Fruit fly (Drosophila melanogaster): Measurements from ENCODE around the gene CG10949.
A peak's percentile ranks its signal among the peaks of the same experiment; 100 is the strongest.

The CG10949 gene

DNA sequence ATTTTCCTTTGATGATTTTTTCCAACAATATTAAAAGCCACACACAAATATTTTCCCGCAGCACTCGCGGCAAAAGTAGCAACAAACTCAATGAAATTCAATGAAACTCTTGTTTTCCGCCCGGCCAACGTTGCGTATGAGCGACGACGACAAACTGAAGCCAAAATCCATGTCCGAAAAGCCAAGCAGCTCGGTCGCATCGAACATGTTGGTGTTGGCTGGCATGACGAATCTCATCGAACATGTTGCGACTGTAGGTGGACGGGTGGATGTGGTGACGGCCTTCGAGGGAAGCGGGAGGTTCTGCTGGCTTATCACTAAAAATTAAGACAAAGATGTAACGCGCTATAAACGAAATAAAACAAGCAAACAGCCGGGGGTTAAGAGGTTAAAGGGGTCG is 17.5 kb downstream of the CG10949 start (continued):
- TF ChIP-seq Mrtf (GFP tag; IDR thresholded peaks at IDR 0.05) (no peak), CG3065 (GFP tag; optimal IDR thresholded peaks at IDR 0.05) (no peak), CG4854 (GFP tag; optimal IDR thresholded peaks at IDR 0.05) (no peak), HLH54F (GFP tag; optimal IDR thresholded peaks at IDR 0.05) (no peak), CG2120 (GFP tag; optimal IDR thresholded peaks at IDR 0.05) (peak; percentile 2), CG7987 (GFP tag; optimal IDR thresholded peaks at IDR 0.05) (no peak), zen2 (GFP tag; IDR thresholded peaks at IDR 0.05; ENCODE audit: partially characterized antibody) (no peak), ftz-f1 (GFP tag; optimal IDR thresholded peaks at IDR 0.05) (peak; percentile 75), Tbp (GFP tag; optimal IDR thresholded peaks at IDR 0.05) (no peak), Poxn (GFP tag; IDR thresholded peaks at IDR 0.05) (no peak), aop (GFP tag; IDR thresholded peaks at IDR 0.05) (no peak), sna (GFP tag; IDR thresholded peaks at IDR 0.05; ENCODE audit: partially characterized antibody) (no peak), NC2β (GFP tag; optimal IDR thresholded peaks at IDR 0.05) (no peak), CG11247 (GFP tag; IDR thresholded peaks at IDR 0.05) (no peak), HmgZ (tag; optimal IDR thresholded peaks at IDR 0.05) (no peak), CG6683 (GFP tag; optimal IDR thresholded peaks at IDR 0.05) (no peak), CG6654 (GFP tag; optimal IDR thresholded peaks at IDR 0.05) (no peak), ci (GFP tag; IDR thresholded peaks at IDR 0.05) (peak; percentile 28; the same call in 1 of the 3 replicates), nau (GFP tag; optimal IDR thresholded peaks at IDR 0.05) (no peak), Dfd (GFP tag; optimal IDR thresholded peaks at IDR 0.05) (no peak), slbo (GFP tag; IDR thresholded peaks at IDR 0.05) (no peak), CG8290 (GFP tag; optimal IDR thresholded peaks at IDR 0.05) (no peak), CG8290 (tag; optimal IDR thresholded peaks at IDR 0.05) (peak in 1 of 2 experiments; percentile 39), Dref (GFP tag; IDR thresholded peaks at IDR 0.05) (no peak), Dbx (GFP tag; IDR thresholded peaks at IDR 0.05) (0 out of 3 replicates have a peak, but pooled peaks have one; percentile 32), CG10366 (GFP tag; IDR thresholded peaks at IDR 0.05) (no peak), CG12071 (GFP tag; optimal IDR thresholded peaks at IDR 0.05) (peak; percentile 45), dan (GFP tag; IDR thresholded peaks at IDR 0.05) (no peak), maf-S (GFP tag; optimal IDR thresholded peaks at IDR 0.05) (no peak), CG12391 (tag; optimal IDR thresholded peaks at IDR 0.05) (no peak), CG2199 (GFP tag; IDR thresholded peaks at IDR 0.05) (no peak), ranshi (GFP tag; IDR thresholded peaks at IDR 0.05) (no peak; the same call in 1 of the 2 replicates), bab2 (GFP tag; optimal IDR thresholded peaks at IDR 0.05) (no peak), crp (GFP tag; optimal IDR thresholded peaks at IDR 0.05) (no peak), wor (GFP tag; IDR thresholded peaks at IDR 0.05) (no peak), CG42726 (GFP tag; IDR thresholded peaks at IDR 0.05; ENCODE audit: partially characterized antibody) (no peak), Doc3 (GFP tag; IDR thresholded peaks at IDR 0.05; ENCODE audit: partially characterized antibody) (no peak), Lhr (GFP tag; optimal IDR thresholded peaks at IDR 0.05) (no peak), ac (GFP tag; optimal IDR thresholded peaks at IDR 0.05) (no peak), Max (GFP tag; optimal IDR thresholded peaks at IDR 0.05) (no peak), Bgb (GFP tag; IDR thresholded peaks at IDR 0.05; ENCODE audit: partially characterized antibody) (peak; percentile 55; the same call in 1 of the 2 replicates), CG6854 (GFP tag; optimal IDR thresholded peaks at IDR 0.05) (no peak), Rx (GFP tag; IDR thresholded peaks at IDR 0.05) (no peak), CG5180 (GFP tag; optimal IDR thresholded peaks at IDR 0.05) (peak; percentile 99), CG7786 (GFP tag; optimal IDR thresholded peaks at IDR 0.05) (no peak), emc (GFP tag; optimal IDR thresholded peaks at IDR 0.05) (no peak), chn (GFP tag; optimal IDR thresholded peaks at IDR 0.05) (no peak), gro (GFP tag; optimal IDR thresholded peaks at IDR 0.05) (peak; percentile 38), danr (GFP tag; IDR thresholded peaks at IDR 0.05) (no peak), MTF-1 (GFP tag; optimal IDR thresholded peaks at IDR 0.05; ENCODE audit: borderline replicate concordance) (no peak), CG12219 (GFP tag; optimal IDR thresholded peaks at IDR 0.05) (no peak), br (optimal IDR thresholded peaks at IDR 0.05) (no peak), CG6272 (GFP tag; IDR thresholded peaks at IDR 0.05) (no peak)
